Fruit fly (Drosophila melanogaster): ENCODE results near the gene Hyls1.
A peak's percentile ranks its signal among the peaks of the same experiment; 100 is the strongest.

The Hyls1 gene

dm6 chr2L:16350160-16350633 is 2.2 kb downstream of the Hyls1 start:
- peak; percentile 42 for TF ChIP-seq Crg-1 (GFP tag; optimal IDR thresholded peaks at IDR 0.05)
- TF ChIP-seq kay (GFP tag; ENCODE audit: borderline replicate concordance), result no peak
- peak; percentile 67 for TF ChIP-seq bab1 (GFP tag; optimal IDR thresholded peaks at IDR 0.05)
- TF ChIP-seq Clk (GFP tag; optimal IDR thresholded peaks at IDR 0.05), result no peak
- TF ChIP-seq Hr96 (GFP tag; optimal IDR thresholded peaks at IDR 0.05), result peak; percentile 45
- TF ChIP-seq CG5204 (GFP tag; optimal IDR thresholded peaks at IDR 0.05), result peak; percentile 19
- TF ChIP-seq cic (GFP tag; optimal IDR thresholded peaks at IDR 0.05), result no peak
- TF ChIP-seq CG7045 (GFP tag; optimal IDR thresholded peaks at IDR 0.05), result peak; percentile 50
- peak; percentile 71 for TF ChIP-seq CG7101 (tag; optimal IDR thresholded peaks at IDR 0.05)
- TF ChIP-seq CG14711 (tag; optimal IDR thresholded peaks at IDR 0.05), result peak; percentile 38
- peak; percentile 70 for TF ChIP-seq toe (GFP tag; optimal IDR thresholded peaks at IDR 0.05)
- peak; percentile 79 for TF ChIP-seq ovo (GFP tag; optimal IDR thresholded peaks at IDR 0.05)
- TF ChIP-seq CG12768 (GFP tag; optimal IDR thresholded peaks at IDR 0.05), result peak; percentile 57
- TF ChIP-seq CG33017 (tag; optimal IDR thresholded peaks at IDR 0.05), result peak; percentile 67
- TF ChIP-seq pad (GFP tag; optimal IDR thresholded peaks at IDR 0.05), result peak; percentile 53
- no peak for TF ChIP-seq tj (GFP tag; optimal IDR thresholded peaks at IDR 0.05)
- no peak for TF ChIP-seq cnc (optimal IDR thresholded peaks at IDR 0.05)
- no peak for TF ChIP-seq Mnt (GFP tag; optimal IDR thresholded peaks at IDR 0.05)
- TF ChIP-seq CG11617 (GFP tag; optimal IDR thresholded peaks at IDR 0.05), result peak; percentile 68
- TF ChIP-seq CG1620 (GFP tag; optimal IDR thresholded peaks at IDR 0.05), result peak; percentile 75

dm6 chr2L:16342224-16342623 is 10.2 kb downstream of the Hyls1 start, which contains the start of gene CG44405:
Gene CG44405 (minus strand): TSS chr2L:16342324.
- TF ChIP-seq CG14711 (tag; optimal IDR thresholded peaks at IDR 0.05) (no peak), toe (GFP tag; optimal IDR thresholded peaks at IDR 0.05) (no peak), CG5204 (GFP tag; optimal IDR thresholded peaks at IDR 0.05) (no peak), pad (GFP tag; optimal IDR thresholded peaks at IDR 0.05) (no peak), Crg-1 (GFP tag; optimal IDR thresholded peaks at IDR 0.05) (no peak), Clk (GFP tag; optimal IDR thresholded peaks at IDR 0.05) (no peak), CG7101 (tag; optimal IDR thresholded peaks at IDR 0.05) (no peak), CG7045 (GFP tag; optimal IDR thresholded peaks at IDR 0.05) (no peak), CG11617 (GFP tag; optimal IDR thresholded peaks at IDR 0.05) (no peak), CG1620 (GFP tag; optimal IDR thresholded peaks at IDR 0.05) (no peak), cic (GFP tag; optimal IDR thresholded peaks at IDR 0.05) (no peak), CG33017 (tag; optimal IDR thresholded peaks at IDR 0.05) (no peak), CG12768 (GFP tag; optimal IDR thresholded peaks at IDR 0.05) (no peak), cnc (optimal IDR thresholded peaks at IDR 0.05) (no peak), ovo (GFP tag; optimal IDR thresholded peaks at IDR 0.05) (no peak)

- TF ChIP-seq kay (GFP tag; ENCODE audit: borderline replicate concordance), result no peak
- no peak for TF ChIP-seq ovo (GFP tag; optimal IDR thresholded peaks at IDR 0.05)
- no peak for TF ChIP-seq CG7045 (GFP tag; optimal IDR thresholded peaks at IDR 0.05)
- no peak for TF ChIP-seq bab1 (GFP tag; optimal IDR thresholded peaks at IDR 0.05)
- no peak for TF ChIP-seq cic (GFP tag; optimal IDR thresholded peaks at IDR 0.05)
- no peak for TF ChIP-seq pad (GFP tag; optimal IDR thresholded peaks at IDR 0.05)
- TF ChIP-seq CG12768 (GFP tag; optimal IDR thresholded peaks at IDR 0.05), result no peak
- no peak for TF ChIP-seq Crg-1 (GFP tag; optimal IDR thresholded peaks at IDR 0.05)
- no peak for TF ChIP-seq CG1620 (GFP tag; optimal IDR thresholded peaks at IDR 0.05)
- no peak for TF ChIP-seq CG33017 (tag; optimal IDR thresholded peaks at IDR 0.05)
- TF ChIP-seq Mnt (GFP tag; optimal IDR thresholded peaks at IDR 0.05), result no peak
- TF ChIP-seq tj (GFP tag; optimal IDR thresholded peaks at IDR 0.05), result no peak
- no peak for TF ChIP-seq CG14711 (tag; optimal IDR thresholded peaks at IDR 0.05)
- no peak for TF ChIP-seq CG11617 (GFP tag; optimal IDR thresholded peaks at IDR 0.05)
- TF ChIP-seq cnc (optimal IDR thresholded peaks at IDR 0.05), result no peak
- TF ChIP-seq CG5204 (GFP tag; optimal IDR thresholded peaks at IDR 0.05), result no peak
- TF ChIP-seq Hr96 (GFP tag; optimal IDR thresholded peaks at IDR 0.05), result no peak
- TF ChIP-seq CG7101 (tag; optimal IDR thresholded peaks at IDR 0.05), result no peak
- no peak for TF ChIP-seq Clk (GFP tag; optimal IDR thresholded peaks at IDR 0.05)
- no peak for TF ChIP-seq toe (GFP tag; optimal IDR thresholded peaks at IDR 0.05)
Observed at dm6 chr2L:16340268-16340667, 12.2 kb downstream of the Hyls1 start, which contains the start of gene CG42266. Gene CG42266 (minus strand): TSS chr2L:16340368.

DNA sequence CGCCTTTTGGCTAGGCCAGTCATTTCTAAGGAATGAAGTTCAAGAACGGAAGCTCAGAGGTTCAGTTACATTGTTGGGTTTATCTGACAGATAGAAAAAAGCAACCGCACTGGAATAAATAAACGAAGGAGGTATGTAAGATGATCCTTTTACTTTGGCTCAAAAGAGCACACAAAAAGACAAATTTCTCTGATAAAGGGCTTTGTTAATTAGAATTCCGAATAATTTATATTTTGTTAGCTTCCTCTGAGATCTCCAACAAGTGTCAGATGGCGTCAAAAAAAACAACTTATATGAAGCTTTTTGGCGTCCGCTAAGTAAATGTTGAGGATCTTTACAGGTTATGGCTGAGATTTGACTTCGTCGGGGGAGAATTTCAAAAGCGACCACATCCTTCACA is 14.6 kb downstream of the Hyls1 start, which contains the start of gene CG31817:
TSS of gene CG31817 (minus strand) at position 101 of the 400 bp plus-strand sequence.
- TF ChIP-seq Clk (GFP tag; optimal IDR thresholded peaks at IDR 0.05) (no peak), kay (GFP tag; ENCODE audit: borderline replicate concordance) (no peak), CG1620 (GFP tag; optimal IDR thresholded peaks at IDR 0.05) (no peak), CG14711 (tag; optimal IDR thresholded peaks at IDR 0.05) (no peak), pad (GFP tag; optimal IDR thresholded peaks at IDR 0.05) (no peak), bab1 (GFP tag; optimal IDR thresholded peaks at IDR 0.05) (no peak), toe (GFP tag; optimal IDR thresholded peaks at IDR 0.05) (no peak), Mnt (GFP tag; optimal IDR thresholded peaks at IDR 0.05) (no peak), CG12768 (GFP tag; optimal IDR thresholded peaks at IDR 0.05) (no peak)

- no peak for TF ChIP-seq CG1620 (GFP tag; optimal IDR thresholded peaks at IDR 0.05)
- no peak for TF ChIP-seq CG7101 (tag; optimal IDR thresholded peaks at IDR 0.05)
- TF ChIP-seq Clk (GFP tag; optimal IDR thresholded peaks at IDR 0.05), result no peak
- TF ChIP-seq CG33017 (tag; optimal IDR thresholded peaks at IDR 0.05), result no peak
- no peak for TF ChIP-seq tj (GFP tag; optimal IDR thresholded peaks at IDR 0.05)
- no peak for TF ChIP-seq Crg-1 (GFP tag; optimal IDR thresholded peaks at IDR 0.05)
- TF ChIP-seq CG7045 (GFP tag; optimal IDR thresholded peaks at IDR 0.05), result no peak
- TF ChIP-seq CG14711 (tag; optimal IDR thresholded peaks at IDR 0.05), result no peak
Observed at dm6 chr2L:16329625-16330024, 22.8 kb downstream of the Hyls1 start, which contains the start of gene CG4440. Gene CG4440 (plus strand): TSS chr2L:16329925.

DNA sequence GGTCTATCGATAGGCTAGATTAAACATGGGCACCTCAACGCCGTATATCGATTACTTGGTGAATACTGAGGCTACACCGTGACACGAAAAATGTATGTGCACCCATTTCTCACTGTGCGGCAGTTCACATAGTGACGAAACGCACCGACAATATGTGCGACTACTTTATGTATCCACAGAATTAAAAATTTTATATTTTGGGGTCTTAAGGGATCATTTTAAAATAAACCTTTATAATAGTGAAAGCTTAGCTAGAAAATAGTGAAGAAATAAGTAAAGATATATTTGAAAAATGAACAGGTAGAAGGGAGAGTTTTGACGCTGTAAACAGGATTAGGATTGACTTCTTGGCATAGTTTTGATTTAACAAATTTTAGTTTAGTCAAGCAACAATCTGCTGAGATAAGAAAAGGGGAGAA is 23.3 kb downstream of the Hyls1 start, which contains the start of gene mRpL4:
TSS of gene mRpL4 (minus strand) at position 31 of the 419 bp plus-strand sequence.
- TF ChIP-seq Mnt (GFP tag; optimal IDR thresholded peaks at IDR 0.05), result peak; percentile 53
- TF ChIP-seq CG1620 (GFP tag; optimal IDR thresholded peaks at IDR 0.05), result peak; percentile 28
- TF ChIP-seq pad (GFP tag; optimal IDR thresholded peaks at IDR 0.05), result peak; percentile 13
- TF ChIP-seq kay (GFP tag; ENCODE audit: borderline replicate concordance), result peak; percentile 80
- TF ChIP-seq toe (GFP tag; optimal IDR thresholded peaks at IDR 0.05), result peak; percentile 60
- peak; percentile 1 for TF ChIP-seq CG7101 (tag; optimal IDR thresholded peaks at IDR 0.05)
- TF ChIP-seq cic (GFP tag; optimal IDR thresholded peaks at IDR 0.05), result no peak
- peak; percentile 23 for TF ChIP-seq CG14711 (tag; optimal IDR thresholded peaks at IDR 0.05)
- peak; percentile 26 for TF ChIP-seq bab1 (GFP tag; optimal IDR thresholded peaks at IDR 0.05)
- TF ChIP-seq ovo (GFP tag; optimal IDR thresholded peaks at IDR 0.05), result no peak

Data from whole organism, adult.